Fruit fly (Drosophila melanogaster) whole organism, pupa: ENCODE measurements around the gene CG9368.

Experiments
- CG10348 ChIP-seq: fragments of 200-800 bp; sonication (Bioruptor generic); IDR thresholded peaks from 2 replicates; pipeline ENCODE4 v1.3.6; 2022; ENCODE audit warnings: missing biosample characterization, missing genetic modification characterization
- CG12605 ChIP-seq: fragments of 200-800 bp; sonication (Bioruptor generic); IDR thresholded peaks from 2 replicates; pipeline ENCODE4 v1.3.6; 2022; ENCODE audit warnings: missing biosample characterization, missing genetic modification characterization
- CG13204 ChIP-seq: fragments of 200-800 bp; sonication (Bioruptor generic); optimal IDR thresholded peaks from 2 replicates; lab custom pipeline; 2018; ENCODE audit warnings: missing biosample characterization, mild to moderate bottlenecking, missing genetic modification characterization, moderate library complexity
- CG14655 ChIP-seq: fragments of 200-800 bp; sonication (Bioruptor generic); optimal IDR thresholded peaks from 3 replicates; lab custom pipeline; 2017; ENCODE audit warnings: mild to moderate bottlenecking, missing biosample characterization, missing genetic modification reagents, missing genetic modification characterization
- CG15710 ChIP-seq: fragments of 200-800 bp; sonication (Bioruptor generic); optimal IDR thresholded peaks from 2 replicates; lab custom pipeline; 2018; ENCODE audit warnings: missing biosample characterization, mild to moderate bottlenecking, missing genetic modification characterization, moderate library complexity
- CG17806 ChIP-seq: fragments of 200-800 bp; sonication (Bioruptor generic); optimal IDR thresholded peaks from 2 replicates; lab custom pipeline; 2018; ENCODE audit warnings: missing biosample characterization, mild to moderate bottlenecking, missing genetic modification characterization, moderate library complexity
- CG32121 ChIP-seq: fragments of 200-800 bp; sonication (Bioruptor generic); IDR thresholded peaks from 2 replicates; pipeline ENCODE4 v1.3.6; 2022; ENCODE audit warnings: missing biosample characterization, missing genetic modification characterization
- CG34367 ChIP-seq: fragments of 200-800 bp; sonication (Bioruptor generic); optimal IDR thresholded peaks from 2 replicates; lab custom pipeline; 2018; ENCODE audit warnings: missing biosample characterization, mild to moderate bottlenecking, missing genetic modification characterization
- CG4496 ChIP-seq: fragments of 200-800 bp; sonication (Bioruptor generic); IDR thresholded peaks from 3 replicates; pipeline ENCODE4 v1.3.6; 2022; ENCODE audit warnings: missing biosample characterization, missing genetic modification characterization
- CG8159 ChIP-seq: fragments of 200-800 bp; sonication (Bioruptor generic); optimal IDR thresholded peaks from 3 replicates; lab custom pipeline; 2018; ENCODE audit warnings: missing biosample characterization, mild to moderate bottlenecking, missing genetic modification characterization, moderate library complexity
- CG8301 ChIP-seq: fragments of 200-800 bp; sonication (Bioruptor generic); optimal IDR thresholded peaks from 2 replicates; lab custom pipeline; 2018; ENCODE audit warnings: missing biosample characterization, mild to moderate bottlenecking, missing genetic modification characterization
- CG9948 ChIP-seq: fragments of 200-800 bp; sonication (Bioruptor generic); optimal IDR thresholded peaks from 2 replicates; lab custom pipeline; 2018; ENCODE audit warnings: missing biosample characterization, mild to moderate bottlenecking, missing genetic modification characterization, moderate library complexity
- D1 ChIP-seq: fragments of 200-800 bp; sonication (Bioruptor generic); optimal IDR thresholded peaks from 2 replicates; lab custom pipeline; 2018; ENCODE audit warnings: missing biosample characterization, mild to moderate bottlenecking, missing genetic modification characterization, moderate library complexity
- EcR ChIP-seq: fragments of 200-800 bp; sonication (Bioruptor generic); optimal IDR thresholded peaks from 3 replicates; lab custom pipeline; 2019; ENCODE audit warnings: missing biosample characterization, missing genetic modification characterization, mild to moderate bottlenecking, moderate library complexity, missing genetic modification reagents
- Ets98B ChIP-seq: fragments of 200-800 bp; sonication (Bioruptor generic); IDR thresholded peaks from 2 replicates; pipeline ENCODE4 v1.3.6; 2022; ENCODE audit warnings: missing biosample characterization, missing genetic modification characterization
- Pif1A ChIP-seq: fragments of 200-800 bp; sonication (Bioruptor generic); optimal IDR thresholded peaks from 3 replicates; lab custom pipeline; 2016; ENCODE audit warnings: missing biosample characterization, missing genetic modification characterization
- Pif1B ChIP-seq: fragments of 200-800 bp; sonication (Bioruptor generic); optimal IDR thresholded peaks from 3 replicates; lab custom pipeline; 2016; ENCODE audit warnings: missing biosample characterization, missing genetic modification characterization
- Snoo ChIP-seq: fragments of 200-800 bp; sonication (Bioruptor generic); optimal IDR thresholded peaks from 3 replicates; lab custom pipeline; 2017; ENCODE audit warnings: missing biosample characterization, mild to moderate bottlenecking, missing genetic modification characterization, inconsistent platforms
- fd96Ca ChIP-seq: fragments of 200-800 bp; sonication (Bioruptor generic); IDR thresholded peaks from 3 replicates; pipeline ENCODE4 v1.3.6; 2022; ENCODE audit warnings: missing biosample characterization, missing genetic modification characterization
- gl ChIP-seq: fragments of 200-800 bp; sonication (Bioruptor generic); optimal IDR thresholded peaks from 2 replicates; lab custom pipeline; 2018; ENCODE audit warnings: missing biosample characterization, mild to moderate bottlenecking, missing genetic modification characterization
- rn ChIP-seq: fragments of 200-800 bp; sonication (Bioruptor generic); IDR thresholded peaks from 2 replicates; pipeline ENCODE4 v1.3.6; 2022; ENCODE audit warnings: missing biosample characterization, missing genetic modification characterization

Gene CG9368

dm6 chr3L:19598369-19599148, 2.9 kb upstream of the CG9368 start, which contains the start of the genes ash1 and Taf6:
ash1 (minus strand) TSS chr3L:19598755.
Taf6 (plus strand) TSS chr3L:19599088.
- TF ChIP-seq rn (GFP tag; lab: Robert Waterston, UW) (no peak), CG13204 (GFP tag; lab: Kevin White, UChicago) (no peak), fd96Ca (GFP tag; lab: Robert Waterston, UW) (no peak), CG32121 (GFP tag; lab: Robert Waterston, UW) (no peak), Snoo (tag; lab: Kevin White, UChicago) (no peak), CG34367 (tag; lab: Kevin White, UChicago) (no peak), CG14655 (GFP tag; lab: Kevin White, UChicago) (no peak), CG9948 (tag; lab: Kevin White, UChicago) (no peak), D1 (tag; lab: Kevin White, UChicago) (no peak), CG4496 (GFP tag; lab: Robert Waterston, UW) (0 out of 3 replicates have a peak, but pooled peaks have one; percentile 24), CG15710 (tag; lab: Kevin White, UChicago) (peak; percentile 8), CG12605 (GFP tag; lab: Robert Waterston, UW) (no peak), Pif1B (no peak), CG8301 (no peak)

dm6 chr3L:19605974-19606497, 4.6 kb downstream of the CG9368 start, which contains the start of the genes lush and CG9372:
lush (minus strand) TSS chr3L:19606090.
CG9372 (plus strand) TSS chr3L:19606208.
- TF ChIP-seq Pif1A (no peak), CG32121 (GFP tag; lab: Robert Waterston, UW) (no peak), EcR (GFP tag; lab: Kevin White, UChicago) (no peak), CG4496 (GFP tag; lab: Robert Waterston, UW) (no peak), CG17806 (tag; lab: Kevin White, UChicago) (no peak), gl (no peak), CG15710 (tag; lab: Kevin White, UChicago) (no peak), Snoo (tag; lab: Kevin White, UChicago) (no peak), D1 (tag; lab: Kevin White, UChicago) (no peak)

DNA sequence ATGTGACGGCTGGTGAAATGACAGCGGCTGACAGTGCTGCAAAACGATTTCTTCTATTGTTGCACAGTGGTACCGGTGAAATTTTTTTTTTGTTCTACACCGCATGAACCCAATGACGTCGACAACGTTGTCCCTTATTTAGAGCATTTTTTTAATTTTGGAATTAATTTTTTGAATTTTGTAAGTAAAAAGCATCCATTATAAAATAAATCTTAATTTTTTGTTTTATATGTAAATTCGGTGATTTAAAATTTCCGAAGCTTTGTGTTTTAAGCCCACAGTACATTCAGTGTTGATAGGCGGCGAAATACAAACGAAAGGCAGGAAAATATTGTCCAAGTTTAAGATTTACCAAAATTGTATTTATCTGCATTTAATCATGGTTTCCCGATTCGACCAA, 10.7 kb downstream of the CG9368 start, which contains the start of the genes Lon and PIG-F:
Lon (minus strand) TSS at position 28 of the 400 bp plus-strand sequence.
PIG-F (plus strand) TSS at position 284 of the 400 bp plus-strand sequence.
- peak; percentile 96 for TF ChIP-seq CG34367 (tag; lab: Kevin White, UChicago)
- no peak for TF ChIP-seq CG13204 (GFP tag; lab: Kevin White, UChicago)
- TF ChIP-seq CG8159: peak; percentile 99
- TF ChIP-seq CG4496 (GFP tag; lab: Robert Waterston, UW): peak; percentile 98
- peak; percentile 98 for TF ChIP-seq fd96Ca (GFP tag; lab: Robert Waterston, UW)
- no peak for TF ChIP-seq EcR (GFP tag; lab: Kevin White, UChicago)
- TF ChIP-seq CG10348 (GFP tag; lab: Robert Waterston, UW): peak; percentile 95
- TF ChIP-seq rn (GFP tag; lab: Robert Waterston, UW): peak; percentile 95
- peak; percentile 97 for TF ChIP-seq CG8301
- peak; percentile 94 for TF ChIP-seq gl
- TF ChIP-seq Snoo (tag; lab: Kevin White, UChicago): peak; percentile 99
- TF ChIP-seq CG32121 (GFP tag; lab: Robert Waterston, UW): peak; percentile 98
- peak; percentile 99 for TF ChIP-seq CG17806 (tag; lab: Kevin White, UChicago)
- TF ChIP-seq Ets98B (GFP tag; lab: Robert Waterston, UW): peak; percentile 96
- no peak for TF ChIP-seq D1 (tag; lab: Kevin White, UChicago)
- peak; percentile 99 for TF ChIP-seq CG9948 (tag; lab: Kevin White, UChicago)
- peak; percentile 99 for TF ChIP-seq CG15710 (tag; lab: Kevin White, UChicago)
- TF ChIP-seq CG14655 (GFP tag; lab: Kevin White, UChicago): peak; percentile 99
- TF ChIP-seq CG12605 (GFP tag; lab: Robert Waterston, UW): no peak; the same call in none of the 2 replicates
- TF ChIP-seq Pif1A: peak; percentile 99
- peak; percentile 99 for TF ChIP-seq Pif1B

- TF ChIP-seq CG9948 (tag; lab: Kevin White, UChicago) (no peak), CG32121 (GFP tag; lab: Robert Waterston, UW) (peak; percentile 31; the same call in 1 of the 2 replicates), Pif1A (no peak), CG4496 (GFP tag; lab: Robert Waterston, UW) (0 out of 3 replicates have a peak, but pooled peaks have one; percentile 12)
These were observed 16.9 kb downstream of the CG9368 start, which contains the start of gene asf1 for dm6 chr3L:19618072-19618958. asf1 (plus strand) TSS chr3L:19618894.

DNA sequence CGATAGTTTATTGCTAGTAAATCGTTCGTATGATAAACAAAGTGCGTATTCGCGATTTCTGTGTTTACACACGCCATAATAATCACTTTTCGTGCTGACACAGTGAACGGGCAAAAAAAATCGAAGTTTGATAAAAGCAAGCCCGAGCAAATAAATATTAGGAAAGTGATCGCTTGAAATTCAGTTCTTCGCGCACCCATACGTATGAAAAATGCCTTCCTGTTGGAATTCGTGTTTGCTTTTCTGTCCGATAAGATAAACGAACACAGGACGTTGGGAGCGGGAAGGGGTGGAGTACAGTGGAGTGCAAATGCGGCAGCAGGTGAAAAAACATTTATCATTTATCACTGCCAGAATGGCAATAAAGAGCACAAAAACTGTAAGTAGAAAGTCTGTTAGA, 29.3 kb downstream of the CG9368 start:
- TF ChIP-seq CG17806 (tag; lab: Kevin White, UChicago) (no peak), Pif1B (no peak), EcR (GFP tag; lab: Kevin White, UChicago) (no peak), rn (GFP tag; lab: Robert Waterston, UW) (no peak), CG15710 (tag; lab: Kevin White, UChicago) (no peak), D1 (tag; lab: Kevin White, UChicago) (no peak), CG13204 (GFP tag; lab: Kevin White, UChicago) (no peak), Pif1A (no peak), Ets98B (GFP tag; lab: Robert Waterston, UW) (no peak), fd96Ca (GFP tag; lab: Robert Waterston, UW) (no peak), CG10348 (GFP tag; lab: Robert Waterston, UW) (no peak), CG12605 (GFP tag; lab: Robert Waterston, UW) (no peak), CG8301 (no peak), CG14655 (GFP tag; lab: Kevin White, UChicago) (no peak), CG32121 (GFP tag; lab: Robert Waterston, UW) (no peak)
